Fruit fly (Drosophila melanogaster): Measurements from ENCODE around the gene CG31673.

CG31673 gene

DNA sequence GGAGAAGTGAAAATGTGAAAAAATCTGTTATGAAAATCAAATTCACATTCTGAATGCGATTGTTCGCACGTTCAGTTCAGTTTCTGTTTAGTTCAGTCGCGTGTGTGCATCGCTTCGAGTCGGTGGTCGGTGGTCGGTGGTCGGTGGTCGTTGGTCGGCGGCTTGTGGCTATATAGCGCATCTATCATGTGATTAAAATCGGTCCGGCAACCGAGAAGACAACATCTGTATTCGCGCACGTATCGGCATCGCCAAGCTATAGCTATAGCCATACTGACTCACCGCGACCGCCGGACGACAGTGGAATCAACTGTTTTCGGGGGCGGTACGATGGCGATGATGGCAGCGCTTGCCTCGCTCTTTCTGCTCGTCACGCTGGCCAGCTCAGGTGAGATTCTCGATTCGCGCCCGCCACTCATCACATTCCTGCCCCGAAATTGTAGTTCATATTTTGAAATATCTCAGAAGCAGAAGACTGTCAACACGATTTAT, 40.4 kb downstream of the CG31673 start, which contains the start of gene CG14401 (continued):
- no peak for TF ChIP-seq CG4707 (GFP tag; optimal IDR thresholded peaks at IDR 0.05)
- TF ChIP-seq cwo (GFP tag; optimal IDR thresholded peaks at IDR 0.05): peak; percentile 41
- TF ChIP-seq al (GFP tag; IDR thresholded peaks at IDR 0.05): no peak
- no peak for TF ChIP-seq CG2678 (tag; optimal IDR thresholded peaks at IDR 0.05)
- TF ChIP-seq C15 (GFP tag; IDR thresholded peaks at IDR 0.05): no peak
- TF ChIP-seq eve (GFP tag; optimal IDR thresholded peaks at IDR 0.05): no peak
- no peak for TF ChIP-seq disco-r (GFP tag; optimal IDR thresholded peaks at IDR 0.05)
- no peak for TF ChIP-seq bigmax (GFP tag; optimal IDR thresholded peaks at IDR 0.05)
- TF ChIP-seq tgo (GFP tag; IDR thresholded peaks at IDR 0.05): no peak
- TF ChIP-seq knrl (GFP tag; IDR thresholded peaks at IDR 0.05; ENCODE audit: partially characterized antibody): no peak
- no peak for TF ChIP-seq kah (GFP tag; optimal IDR thresholded peaks at IDR 0.05)
- TF ChIP-seq pb (GFP tag; optimal IDR thresholded peaks at IDR 0.05): no peak
- TF ChIP-seq CG11085 (GFP tag; IDR thresholded peaks at IDR 0.05): no peak
- TF ChIP-seq CG10462 (GFP tag; optimal IDR thresholded peaks at IDR 0.05): no peak
- no peak for TF ChIP-seq BEAF-32 (GFP tag; optimal IDR thresholded peaks at IDR 0.05)
- no peak for TF ChIP-seq pita (GFP tag; optimal IDR thresholded peaks at IDR 0.05)
- 0 out of 2 replicates have a peak, but pooled peaks have one; percentile 55 for TF ChIP-seq CG16779 (GFP tag; IDR thresholded peaks at IDR 0.05)
- TF ChIP-seq CG13894 (tag; optimal IDR thresholded peaks at IDR 0.05): peak; percentile 94
- no peak for TF ChIP-seq CG10654 (GFP tag; optimal IDR thresholded peaks at IDR 0.05)
- no peak for TF ChIP-seq gro (GFP tag; optimal IDR thresholded peaks at IDR 0.05)
- no peak for TF ChIP-seq Gug (GFP tag; IDR thresholded peaks at IDR 0.05)
- TF ChIP-seq H15 (GFP tag; IDR thresholded peaks at IDR 0.05): no peak
- TF ChIP-seq odd (GFP tag; optimal IDR thresholded peaks at IDR 0.05): no peak
- no peak for TF ChIP-seq Atf-2 (GFP tag; optimal IDR thresholded peaks at IDR 0.05)
- no peak for TF ChIP-seq Mes4 (GFP tag; optimal IDR thresholded peaks at IDR 0.05)
- TF ChIP-seq chif (GFP tag; optimal IDR thresholded peaks at IDR 0.05): no peak
- no peak for TF ChIP-seq tap (tag; optimal IDR thresholded peaks at IDR 0.05)
- TF ChIP-seq Dref (GFP tag; IDR thresholded peaks at IDR 0.05): no peak
- TF ChIP-seq ranshi (GFP tag; IDR thresholded peaks at IDR 0.05): no peak
- TF ChIP-seq Pdp1 (GFP tag; optimal IDR thresholded peaks at IDR 0.05): no peak
- TF ChIP-seq hb (GFP tag; IDR thresholded peaks at IDR 0.05; ENCODE audit: partially characterized antibody): no peak
- no peak for TF ChIP-seq shn (GFP tag; optimal IDR thresholded peaks at IDR 0.05)
- no peak for TF ChIP-seq Xrp1 (GFP tag; IDR thresholded peaks at IDR 0.05)
- TF ChIP-seq CG14441 (GFP tag; IDR thresholded peaks at IDR 0.05): 0 out of 2 replicates have a peak, but pooled peaks have one; percentile 25
- TF ChIP-seq tio (GFP tag; optimal IDR thresholded peaks at IDR 0.05): no peak
- TF ChIP-seq Meics (GFP tag; optimal IDR thresholded peaks at IDR 0.05): no peak
- peak; percentile 72 for TF ChIP-seq CG10543 (GFP tag; optimal IDR thresholded peaks at IDR 0.05)
- no peak for TF ChIP-seq bbx (GFP tag; IDR thresholded peaks at IDR 0.05; ENCODE audit: partially characterized antibody)
- TF ChIP-seq CG12659 (GFP tag; optimal IDR thresholded peaks at IDR 0.05): no peak
- no peak for TF ChIP-seq nerfin-1 (tag; optimal IDR thresholded peaks at IDR 0.05)
- no peak for TF ChIP-seq Hsf (GFP tag; optimal IDR thresholded peaks at IDR 0.05)
- TF ChIP-seq CG32532 (GFP tag; IDR thresholded peaks at IDR 0.05): 0 out of 2 replicates have a peak, but pooled peaks have one; percentile 14
- peak; percentile 39; the same call in 1 of the 2 replicates for TF ChIP-seq Drgx (GFP tag; IDR thresholded peaks at IDR 0.05)
- TF ChIP-seq hkb (optimal IDR thresholded peaks at IDR 0.05): no peak
- 0 out of 2 replicates have a peak, but pooled peaks have one; percentile 25 for TF ChIP-seq hkb (GFP tag; IDR thresholded peaks at IDR 0.05)
- TF ChIP-seq CG17829 (tag; optimal IDR thresholded peaks at IDR 0.05): no peak
- TF ChIP-seq chn (GFP tag; optimal IDR thresholded peaks at IDR 0.05): no peak
- no peak for TF ChIP-seq pan (optimal IDR thresholded peaks at IDR 0.05)
- peak in 1 of 2 experiments; percentile 25 for TF ChIP-seq pan (GFP tag; optimal IDR thresholded peaks at IDR 0.05 in 1 of 2, IDR thresholded peaks at IDR 0.05 in 1 of 2)
- no peak for TF ChIP-seq vfl (GFP tag; optimal IDR thresholded peaks at IDR 0.05)
- TF ChIP-seq CG12769 (tag; optimal IDR thresholded peaks at IDR 0.05): peak; percentile 16

All from whole organism, embryonic.